Fruit fly (Drosophila melanogaster): ENCODE measurements around the gene Aos1.

The Aos1 gene

dm6 chr3R:12413274-12413958 is 20.2 kb downstream of the Aos1 start, which contains the start of the genes Dip-C and pps (continued):
- TF ChIP-seq insv (GFP tag; optimal IDR thresholded peaks at IDR 0.05) (peak in 1 of 2 experiments; percentile 22), chif (GFP tag; optimal IDR thresholded peaks at IDR 0.05) (no peak), NfI (GFP tag; optimal IDR thresholded peaks at IDR 0.05) (no peak), E2f2 (GFP tag; IDR thresholded peaks at IDR 0.05) (peak; percentile 20; the same call in 1 of the 2 replicates), CG10267 (tag; optimal IDR thresholded peaks at IDR 0.05) (no peak), CG6791 (GFP tag; IDR thresholded peaks at IDR 0.05; ENCODE audit: partially characterized antibody) (peak; percentile 81), gt (GFP tag; IDR thresholded peaks at IDR 0.05) (no peak), Rfx (GFP tag; IDR thresholded peaks at IDR 0.05) (0 out of 2 replicates have a peak, but pooled peaks have one; percentile 12), HHEX (GFP tag; optimal IDR thresholded peaks at IDR 0.05) (no peak), ato (GFP tag; IDR thresholded peaks at IDR 0.05; ENCODE audit: partially characterized antibody) (peak; percentile 58; the same call in 1 of the 2 replicates), HLH4C (GFP tag; IDR thresholded peaks at IDR 0.05; ENCODE audit: partially characterized antibody) (peak; percentile 68; the same call in 2 of the 3 replicates), YL-1 (GFP tag; optimal IDR thresholded peaks at IDR 0.05) (peak; percentile 84), CG9727 (GFP tag; optimal IDR thresholded peaks at IDR 0.05) (peak; percentile 28), wek (GFP tag; optimal IDR thresholded peaks at IDR 0.05) (peak; percentile 13), Rx (GFP tag; IDR thresholded peaks at IDR 0.05) (no peak), dm (GFP tag; optimal IDR thresholded peaks at IDR 0.05) (no peak), Chrac-16 (GFP tag; optimal IDR thresholded peaks at IDR 0.05) (no peak), amos (GFP tag; IDR thresholded peaks at IDR 0.05; ENCODE audit: partially characterized antibody) (peak; percentile 82), CG16813 (GFP tag; IDR thresholded peaks at IDR 0.05; ENCODE audit: partially characterized antibody) (peak; percentile 70), gcm (GFP tag; optimal IDR thresholded peaks at IDR 0.05) (peak; percentile 60), CG15073 (GFP tag; optimal IDR thresholded peaks at IDR 0.05) (no peak), unc-4 (GFP tag; IDR thresholded peaks at IDR 0.05; ENCODE audit: partially characterized antibody) (peak; percentile 79), CG2889 (GFP tag; IDR thresholded peaks at IDR 0.05) (no peak), CG10366 (GFP tag; IDR thresholded peaks at IDR 0.05) (no peak), MESR4 (GFP tag; optimal IDR thresholded peaks at IDR 0.05) (peak; percentile 49), sob (GFP tag; IDR thresholded peaks at IDR 0.05) (no peak), unpg (GFP tag; optimal IDR thresholded peaks at IDR 0.05) (no peak), nmo (GFP tag; optimal IDR thresholded peaks at IDR 0.05) (peak; percentile 40), CG2129 (GFP tag; IDR thresholded peaks at IDR 0.05; ENCODE audit: partially characterized antibody) (peak; percentile 40; the same call in 1 of the 2 replicates), Sox102F (GFP tag; optimal IDR thresholded peaks at IDR 0.05) (no peak), vnd (GFP tag; IDR thresholded peaks at IDR 0.05; ENCODE audit: partially characterized antibody) (peak; percentile 58; the same call in 2 of the 3 replicates), Opbp (GFP tag; IDR thresholded peaks at IDR 0.05; ENCODE audit: partially characterized antibody) (peak; percentile 70), Bteb2 (GFP tag; optimal IDR thresholded peaks at IDR 0.05) (no peak), CG12104 (GFP tag; optimal IDR thresholded peaks at IDR 0.05) (peak; percentile 12), Dp (GFP tag; optimal IDR thresholded peaks at IDR 0.05) (peak; percentile 29), CG8290 (GFP tag; optimal IDR thresholded peaks at IDR 0.05) (no peak), CG8290 (tag; optimal IDR thresholded peaks at IDR 0.05) (no peak), CG4617 (GFP tag; optimal IDR thresholded peaks at IDR 0.05; ENCODE audit: borderline replicate concordance) (peak; percentile 85), CG32532 (GFP tag; IDR thresholded peaks at IDR 0.05) (no peak), zen2 (GFP tag; IDR thresholded peaks at IDR 0.05; ENCODE audit: partially characterized antibody) (peak; percentile 55; the same call in 2 of the 3 replicates), Xbp1 (GFP tag; optimal IDR thresholded peaks at IDR 0.05) (peak; percentile 3), CG12659 (GFP tag; optimal IDR thresholded peaks at IDR 0.05) (peak; percentile 63), Max (GFP tag; optimal IDR thresholded peaks at IDR 0.05) (no peak), ci (GFP tag; IDR thresholded peaks at IDR 0.05) (no peak), MBD-R2 (GFP tag; IDR thresholded peaks at IDR 0.05) (peak; percentile 84), CG10979 (tag; optimal IDR thresholded peaks at IDR 0.05) (peak; percentile 18), pan (optimal IDR thresholded peaks at IDR 0.05) (no peak), pan (GFP tag; optimal IDR thresholded peaks at IDR 0.05 in 1 of 2, IDR thresholded peaks at IDR 0.05 in 1 of 2) (peak in 1 of 2 experiments; percentile 9)
